Worm (Caenorhabditis elegans): ENCODE data around the gene snr-3.

The snr-3 gene

ce11 chrII:6489711-6490184 lies at the start of gene snr-3, which contains the start of gene rsp-5:
snr-3 (minus strand) TSS chrII:6489761.
rsp-5 (plus strand) TSS chrII:6490165.
- TF ChIP-seq ceh-39 (tag; optimal IDR thresholded peaks at IDR 0.05) (peak; percentile 8), lin-13 (tag; optimal IDR thresholded peaks at IDR 0.05) (peak; percentile 55), lsy-2 (tag; optimal IDR thresholded peaks at IDR 0.05) (peak; percentile 97), nhr-237 (tag; optimal IDR thresholded peaks at IDR 0.05) (peak; percentile 56), hlh-1 (tag; optimal IDR thresholded peaks at IDR 0.05) (peak; percentile 36), mep-1 (tag; optimal IDR thresholded peaks at IDR 0.05) (peak; percentile 83), ceh-83 (GFP tag; optimal IDR thresholded peaks at IDR 0.05) (no peak), bed-3 (GFP tag; optimal IDR thresholded peaks at IDR 0.05) (no peak), pha-4 (tag; optimal IDR thresholded peaks at IDR 0.05) (peak; percentile 66), flh-1 (GFP tag; optimal IDR thresholded peaks at IDR 0.05) (no peak)

ce11 chrII:6535957-6536424 lies 46.4 kb upstream of the snr-3 start, which contains the start of gene utp-20:
utp-20 (plus strand) TSS chrII:6536374.
- TF ChIP-seq ces-1 (GFP tag; optimal IDR thresholded peaks at IDR 0.05) (peak; percentile 84), mep-1 (tag; optimal IDR thresholded peaks at IDR 0.05) (no peak), elt-3 (tag; optimal IDR thresholded peaks at IDR 0.05) (no peak), lsy-2 (tag; optimal IDR thresholded peaks at IDR 0.05) (peak; percentile 65), nhr-237 (tag; optimal IDR thresholded peaks at IDR 0.05) (peak; percentile 25), ztf-11 (tag; optimal IDR thresholded peaks at IDR 0.05) (no peak), ceh-39 (tag; optimal IDR thresholded peaks at IDR 0.05) (peak; percentile 39)

- TF ChIP-seq cnd-1 (tag; optimal IDR thresholded peaks at IDR 0.05) (no peak), lin-13 (tag; optimal IDR thresholded peaks at IDR 0.05) (no peak), ztf-11 (tag; optimal IDR thresholded peaks at IDR 0.05) (no peak), elt-3 (tag; optimal IDR thresholded peaks at IDR 0.05) (no peak), lin-32 (GFP tag; optimal IDR thresholded peaks at IDR 0.05) (no peak), unc-62 (GFP tag; optimal IDR thresholded peaks at IDR 0.05) (no peak), drap-1 (GFP tag; optimal IDR thresholded peaks at IDR 0.05) (no peak), sptf-1 (tag; optimal IDR thresholded peaks at IDR 0.05) (no peak), mab-5 (tag; optimal IDR thresholded peaks at IDR 0.05) (no peak), ces-1 (GFP tag; optimal IDR thresholded peaks at IDR 0.05) (no peak), nhr-2 (tag; optimal IDR thresholded peaks at IDR 0.05) (no peak), sem-2 (GFP tag; optimal IDR thresholded peaks at IDR 0.05) (no peak), ceh-83 (GFP tag; optimal IDR thresholded peaks at IDR 0.05) (no peak), nhr-12 (tag; optimal IDR thresholded peaks at IDR 0.05) (no peak), lsy-2 (tag; optimal IDR thresholded peaks at IDR 0.05) (no peak), pha-4 (tag; optimal IDR thresholded peaks at IDR 0.05) (no peak), nhr-76 (tag; optimal IDR thresholded peaks at IDR 0.05) (no peak), blmp-1 (tag; optimal IDR thresholded peaks at IDR 0.05) (no peak), elt-1 (tag; optimal IDR thresholded peaks at IDR 0.05; ENCODE audit: borderline replicate concordance, insufficient read depth) (no peak), ceh-43 (GFP tag; optimal IDR thresholded peaks at IDR 0.05) (no peak)
Observed at ce11 chrII:6531940-6532339, 42.4 kb upstream of the snr-3 start, which contains the start of gene abcx-1. abcx-1 (plus strand) TSS chrII:6532163.

ce11 chrII:6531527-6531926 lies 42.0 kb upstream of the snr-3 start, which contains the start of gene abch-1:
abch-1 (minus strand) TSS chrII:6531627.
- TF ChIP-seq cnd-1 (tag; optimal IDR thresholded peaks at IDR 0.05) (no peak), ces-1 (GFP tag; optimal IDR thresholded peaks at IDR 0.05) (no peak), zip-8 (tag; optimal IDR thresholded peaks at IDR 0.05) (no peak), blmp-1 (tag; optimal IDR thresholded peaks at IDR 0.05) (no peak), sptf-1 (tag; optimal IDR thresholded peaks at IDR 0.05) (no peak), lin-13 (tag; optimal IDR thresholded peaks at IDR 0.05) (no peak), unc-120 (tag; optimal IDR thresholded peaks at IDR 0.05; ENCODE audit: poor library complexity, severe bottlenecking) (no peak), ceh-83 (GFP tag; optimal IDR thresholded peaks at IDR 0.05) (no peak), nhr-12 (tag; optimal IDR thresholded peaks at IDR 0.05) (no peak)

ce11 chrII:6528629-6529028 lies 39.1 kb upstream of the snr-3 start, which contains the start of gene C56E6.4:
C56E6.4 (minus strand) TSS chrII:6528729.
- TF ChIP-seq lin-32 (GFP tag; optimal IDR thresholded peaks at IDR 0.05), result no peak
- TF ChIP-seq ces-1 (GFP tag; optimal IDR thresholded peaks at IDR 0.05), result no peak
- no peak for TF ChIP-seq elt-3 (tag; optimal IDR thresholded peaks at IDR 0.05)

- no peak for TF ChIP-seq ces-1 (GFP tag; optimal IDR thresholded peaks at IDR 0.05)
- TF ChIP-seq sptf-1 (tag; optimal IDR thresholded peaks at IDR 0.05), result no peak
- no peak for TF ChIP-seq mep-1 (tag; optimal IDR thresholded peaks at IDR 0.05)
- no peak for TF ChIP-seq bed-3 (GFP tag; optimal IDR thresholded peaks at IDR 0.05)
- TF ChIP-seq lsy-2 (tag; optimal IDR thresholded peaks at IDR 0.05), result no peak
- no peak for TF ChIP-seq snpc-4 (tag; optimal IDR thresholded peaks at IDR 0.05)
- TF ChIP-seq ceh-39 (tag; optimal IDR thresholded peaks at IDR 0.05), result no peak
- TF ChIP-seq nhr-76 (tag; optimal IDR thresholded peaks at IDR 0.05), result no peak
Observed at ce11 chrII:6526136-6526684, 36.6 kb upstream of the snr-3 start.
